Fruit fly (Drosophila melanogaster) whole organism, adult: Measurements from ENCODE around the gene Hayan.

Experiments
- CG11617 ChIP-seq: fragments of 200-800 bp; sonication (Bioruptor generic); optimal IDR thresholded peaks from 2 replicates; lab custom pipeline; 2017; ENCODE audit warnings: mild to moderate bottlenecking, missing biosample characterization, missing genetic modification reagents, missing genetic modification characterization
- CG12768 ChIP-seq: fragments of 200-800 bp; sonication (Bioruptor generic); optimal IDR thresholded peaks from 2 replicates; lab custom pipeline; 2017; ENCODE audit warnings: missing biosample characterization, missing genetic modification characterization, mild to moderate bottlenecking, moderate library complexity, missing genetic modification reagents
- CG14711 ChIP-seq: fragments of 200-800 bp; sonication (Bioruptor generic); optimal IDR thresholded peaks from 2 replicates; lab custom pipeline; 2018; ENCODE audit warnings: missing biosample characterization, mild to moderate bottlenecking, missing genetic modification characterization, moderate library complexity
- CG1620 ChIP-seq: fragments of 200-800 bp; sonication (Bioruptor generic); optimal IDR thresholded peaks from 2 replicates; lab custom pipeline; 2016; ENCODE audit warnings: missing biosample characterization, missing genetic modification characterization
- CG33017 ChIP-seq: fragments of 200-800 bp; sonication (Bioruptor generic); optimal IDR thresholded peaks from 2 replicates; lab custom pipeline; 2018; ENCODE audit warnings: missing biosample characterization, mild to moderate bottlenecking, missing genetic modification characterization, moderate library complexity
- CG5204 ChIP-seq: fragments of 200-800 bp; sonication (Bioruptor generic); optimal IDR thresholded peaks from 2 replicates; lab custom pipeline; 2016; ENCODE audit warnings: missing biosample characterization, missing genetic modification characterization
- CG7045 ChIP-seq: fragments of 200-800 bp; sonication (Bioruptor generic); optimal IDR thresholded peaks from 2 replicates; lab custom pipeline; 2017; ENCODE audit warnings: missing biosample characterization, mild to moderate bottlenecking, missing genetic modification characterization
- CG7101 ChIP-seq: fragments of 200-800 bp; sonication (Bioruptor generic); optimal IDR thresholded peaks from 2 replicates; lab custom pipeline; 2018; ENCODE audit warnings: missing biosample characterization, mild to moderate bottlenecking, missing genetic modification characterization, moderate library complexity
- Clk ChIP-seq: fragments of 200-800 bp; sonication (Bioruptor generic); optimal IDR thresholded peaks from 2 replicates; lab custom pipeline; 2017; ENCODE audit warnings: missing biosample characterization, missing genetic modification characterization
- Crg-1 ChIP-seq: fragments of 200-800 bp; sonication (Bioruptor generic); optimal IDR thresholded peaks from 2 replicates; lab custom pipeline; 2016; ENCODE audit warnings: missing biosample characterization, missing genetic modification characterization
- Hr96 ChIP-seq: fragments of 200-800 bp; sonication (Bioruptor generic); optimal IDR thresholded peaks from 2 replicates; lab custom pipeline; 2016; ENCODE audit warnings: missing biosample characterization, missing genetic modification characterization
- Mnt ChIP-seq: fragments of 200-800 bp; sonication (Bioruptor generic); optimal IDR thresholded peaks from 2 replicates; lab custom pipeline; 2016; ENCODE audit warnings: missing biosample characterization, mild to moderate bottlenecking, missing genetic modification characterization
- bab1 ChIP-seq: fragments of 200-800 bp; sonication (Bioruptor generic); optimal IDR thresholded peaks from 3 replicates; lab custom pipeline; 2019; ENCODE audit warnings: missing biosample characterization, mild to moderate bottlenecking, missing genetic modification characterization, moderate library complexity
- cic ChIP-seq: fragments of 200-800 bp; sonication (Bioruptor generic); optimal IDR thresholded peaks from 2 replicates; lab custom pipeline; 2017; ENCODE audit warnings: missing biosample characterization, mild to moderate bottlenecking, missing genetic modification characterization, moderate library complexity
- kay ChIP-seq: fragments of 200-800 bp; sonication (Bioruptor generic); peaks from one replicate; lab custom pipeline; 2016; ENCODE audit warnings: missing biosample characterization, missing genetic modification characterization, borderline replicate concordance
- ovo ChIP-seq: fragments of 200-800 bp; sonication (Bioruptor generic); optimal IDR thresholded peaks from 2 replicates; lab custom pipeline; 2016; ENCODE audit warnings: missing biosample characterization, missing genetic modification characterization
- pad ChIP-seq: fragments of 200-800 bp; sonication (Bioruptor generic); optimal IDR thresholded peaks from 3 replicates; lab custom pipeline; 2017; ENCODE audit warnings: missing biosample characterization, missing genetic modification characterization, mild to moderate bottlenecking, moderate library complexity, missing genetic modification reagents
- tj ChIP-seq: fragments of 200-800 bp; sonication (Bioruptor generic); optimal IDR thresholded peaks from 3 replicates; lab custom pipeline; 2017; ENCODE audit warnings: missing biosample characterization, mild to moderate bottlenecking, missing genetic modification characterization, moderate library complexity
- toe ChIP-seq: fragments of 200-800 bp; sonication (Bioruptor generic); optimal IDR thresholded peaks from 2 replicates; lab custom pipeline; 2016; ENCODE audit warnings: missing biosample characterization, missing genetic modification characterization

Gene Hayan

dm6 chrX:18520360-18520759, 36.8 kb upstream of the Hayan start:
- peak; percentile 2 for TF ChIP-seq bab1 (GFP tag; lab: Kevin White, UChicago)
- no peak for TF ChIP-seq CG7101 (tag; lab: Kevin White, UChicago)

- TF ChIP-seq pad (GFP tag; lab: Kevin White, UChicago) = no peak
- no peak for TF ChIP-seq cic
Observed at dm6 chrX:18517415-18517814, 33.8 kb upstream of the Hayan start.

- TF ChIP-seq CG7101 (tag; lab: Kevin White, UChicago) = peak; percentile 14
- no peak for TF ChIP-seq CG14711 (tag; lab: Kevin White, UChicago)
- peak; percentile 73 for TF ChIP-seq kay (GFP tag; lab: Kevin White, UChicago)
- no peak for TF ChIP-seq Crg-1 (GFP tag; lab: Kevin White, UChicago)
- TF ChIP-seq toe (GFP tag; lab: Kevin White, UChicago) = peak; percentile 34
- peak; percentile 35 for TF ChIP-seq ovo (GFP tag; lab: Kevin White, UChicago)
- TF ChIP-seq tj (GFP tag; lab: Kevin White, UChicago) = peak; percentile 61
- peak; percentile 26 for TF ChIP-seq Mnt
- no peak for TF ChIP-seq cic
- TF ChIP-seq CG7045 = no peak
- TF ChIP-seq pad (GFP tag; lab: Kevin White, UChicago) = peak; percentile 57
- no peak for TF ChIP-seq Clk
Observed at dm6 chrX:18515988-18516541, 32.5 kb upstream of the Hayan start.

dm6 chrX:18515205-18515921, 31.8 kb upstream of the Hayan start, which contains the start of the genes Bx and HisRS:
Bx (plus strand) TSS chrX:18515428.
HisRS (plus strand) TSS chrX:18515428.
- no peak for TF ChIP-seq CG5204 (GFP tag; lab: Kevin White, UChicago)
- TF ChIP-seq Mnt = peak; percentile 100
- TF ChIP-seq tj (GFP tag; lab: Kevin White, UChicago) = peak; percentile 76
- peak; percentile 2 for TF ChIP-seq CG7101 (tag; lab: Kevin White, UChicago)
- no peak for TF ChIP-seq CG12768 (GFP tag; lab: Kevin White, UChicago)
- no peak for TF ChIP-seq ovo (GFP tag; lab: Kevin White, UChicago)

- no peak for TF ChIP-seq CG5204 (GFP tag; lab: Kevin White, UChicago)
- TF ChIP-seq CG11617 = no peak
- TF ChIP-seq bab1 (GFP tag; lab: Kevin White, UChicago) = no peak
- TF ChIP-seq CG33017 = no peak
- TF ChIP-seq CG7101 (tag; lab: Kevin White, UChicago) = no peak
- no peak for TF ChIP-seq Crg-1 (GFP tag; lab: Kevin White, UChicago)
- no peak for TF ChIP-seq tj (GFP tag; lab: Kevin White, UChicago)
- no peak for TF ChIP-seq CG7045
- TF ChIP-seq CG14711 (tag; lab: Kevin White, UChicago) = no peak
- TF ChIP-seq Mnt = no peak
- no peak for TF ChIP-seq toe (GFP tag; lab: Kevin White, UChicago)
- no peak for TF ChIP-seq CG1620
- no peak for TF ChIP-seq CG12768 (GFP tag; lab: Kevin White, UChicago)
Observed at dm6 chrX:18514767-18515166, 31.2 kb upstream of the Hayan start, which contains the start of gene CG6470. CG6470 (minus strand) TSS chrX:18514867.

dm6 chrX:18512271-18512679, 28.7 kb upstream of the Hayan start, which contains the start of gene Ggt-1:
Ggt-1 (minus strand) TSS chrX:18512521.
- TF ChIP-seq ovo (GFP tag; lab: Kevin White, UChicago) (peak; percentile 98), Hr96 (GFP tag; lab: Kevin White, UChicago) (peak; percentile 34), CG14711 (tag; lab: Kevin White, UChicago) (peak; percentile 34), cic (no peak), CG7101 (tag; lab: Kevin White, UChicago) (peak; percentile 31), CG1620 (no peak), toe (GFP tag; lab: Kevin White, UChicago) (no peak), Mnt (peak; percentile 46), pad (GFP tag; lab: Kevin White, UChicago) (peak; percentile 58), bab1 (GFP tag; lab: Kevin White, UChicago) (peak; percentile 77)

- no peak for TF ChIP-seq ovo (GFP tag; lab: Kevin White, UChicago)
- TF ChIP-seq CG7101 (tag; lab: Kevin White, UChicago) = peak; percentile 33
- TF ChIP-seq CG7045 = peak; percentile 3
Observed at dm6 chrX:18510884-18511283, 27.3 kb upstream of the Hayan start.

dm6 chrX:18509430-18509829, 25.9 kb upstream of the Hayan start:
- TF ChIP-seq CG7045 (no peak), cic (no peak), tj (GFP tag; lab: Kevin White, UChicago) (no peak), Hr96 (GFP tag; lab: Kevin White, UChicago) (no peak), CG12768 (GFP tag; lab: Kevin White, UChicago) (no peak), CG7101 (tag; lab: Kevin White, UChicago) (no peak), kay (GFP tag; lab: Kevin White, UChicago) (no peak)
